Fruit fly (Drosophila melanogaster) whole organism, wandering third instar larva: ENCODE data around the gene Traf6.

Source experiments
- Abd-B ChIP-seq: fragments of >200 bp; optimal IDR thresholded peaks from 2 replicates; lab custom pipeline; 2017; ENCODE audit warnings: missing biosample characterization, missing genetic modification characterization
- Dif ChIP-seq: fragments of 200-275, 200-300 bp; sonication (Bioruptor generic); optimal IDR thresholded peaks from 2 replicates; lab custom pipeline; 2018; ENCODE audit warnings: missing biosample characterization, missing genetic modification characterization; ENCODE audit not compliant: partially characterized antibody
- usp ChIP-seq: fragments of >200 bp; optimal IDR thresholded peaks from 2 replicates; lab custom pipeline; 2017; ENCODE audit warnings: missing biosample characterization, missing genetic modification characterization

DNA sequence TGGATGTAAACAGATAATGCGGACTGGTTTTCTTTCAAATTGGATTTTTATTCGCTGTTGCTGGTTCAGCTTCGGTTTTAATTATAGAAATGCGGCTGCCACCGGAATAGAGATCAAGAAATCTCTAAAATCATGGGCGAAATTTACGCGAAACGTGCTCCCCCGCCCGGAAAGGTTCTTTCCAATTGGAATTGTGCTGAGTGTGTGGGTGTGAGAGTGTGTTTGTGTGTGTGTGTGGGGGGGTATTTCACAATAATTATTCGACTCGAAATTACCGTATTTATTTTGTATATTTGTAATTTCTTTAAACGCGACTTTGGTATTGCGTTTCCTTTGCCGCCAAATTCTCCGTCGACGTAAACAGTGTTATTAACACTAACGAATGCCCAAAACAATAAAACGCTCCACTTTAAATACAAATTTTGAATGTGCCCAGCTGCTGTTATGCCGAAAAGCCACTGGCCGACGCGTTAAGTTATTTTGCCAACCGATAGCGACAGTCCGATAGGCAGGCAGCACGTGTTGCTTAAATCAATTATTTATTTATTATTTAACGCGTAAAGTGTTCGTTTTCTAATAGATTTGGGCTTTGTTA, 41.4 kb downstream of the Traf6 start, which contains the start of gene Gclc:
- TF ChIP-seq Abd-B (GFP tag; lab: Kevin White, UChicago) (no peak), Dif (GFP tag; lab: Kevin White, UChicago) (no peak), usp (no peak)
